Fruit fly (Drosophila melanogaster) whole organism, embryonic: ENCODE results near the gene CG8097.
A peak's percentile ranks its signal among the peaks of the same experiment; 100 is the strongest.

Experiments used
- Asciz ChIP-seq: fragments of 200-800 bp; sonication (Bioruptor generic); optimal IDR thresholded peaks from 2 replicates; lab custom pipeline; 2017; ENCODE audit warnings: missing biosample characterization, mild to moderate bottlenecking, missing genetic modification characterization, missing genetic modification reagents
- Bdp1 ChIP-seq: fragments of 200-800 bp; sonication (Bioruptor generic); optimal IDR thresholded peaks from 3 replicates; lab custom pipeline; 2016; ENCODE audit warnings: missing biosample characterization, missing genetic modification characterization
- CG10654 ChIP-seq: fragments of 200-800 bp; sonication (Bioruptor generic); optimal IDR thresholded peaks from 2 replicates; lab custom pipeline; 2016; ENCODE audit warnings: missing biosample characterization, missing genetic modification characterization
- CG11093 ChIP-seq: fragments of 200-800 bp; sonication (Bioruptor generic); IDR thresholded peaks from 3 replicates; pipeline ENCODE4 v1.3.6; 2022; ENCODE audit warnings: missing biosample characterization, missing genetic modification characterization
- CG11560 ChIP-seq: fragments of 200-800 bp; sonication (Bioruptor generic); IDR thresholded peaks from 3 replicates; pipeline ENCODE4 v1.3.6; 2022; ENCODE audit warnings: missing biosample characterization, missing genetic modification characterization
- CG14860 ChIP-seq: fragments of 200-800 bp; sonication (Bioruptor generic); IDR thresholded peaks from 3 replicates; pipeline ENCODE4 v1.3.6; 2022; ENCODE audit warnings: missing biosample characterization, missing genetic modification characterization; ENCODE audit not compliant: partially characterized antibody
- CG15011 ChIP-seq: fragments of 200-800 bp; sonication (Bioruptor generic); optimal IDR thresholded peaks from 3 replicates; lab custom pipeline; 2018; ENCODE audit warnings: missing biosample characterization, mild to moderate bottlenecking, missing genetic modification characterization
- CG16815 ChIP-seq: fragments of 200-800 bp; sonication (Bioruptor generic); optimal IDR thresholded peaks from 3 replicates; lab custom pipeline; 2017; ENCODE audit warnings: missing biosample characterization, mild to moderate bottlenecking, missing genetic modification characterization
- CG17612 ChIP-seq: fragments of 200-800 bp; sonication (Bioruptor generic); IDR thresholded peaks from 2 replicates; pipeline ENCODE4 v1.3.6; 2022; ENCODE audit warnings: missing biosample characterization, missing genetic modification characterization
- CG17829 ChIP-seq: fragments of 200-800 bp; optimal IDR thresholded peaks from 2 replicates; lab custom pipeline; 2019; ENCODE audit warnings: missing biosample characterization, mild to moderate bottlenecking, missing genetic modification characterization, moderate library complexity
- CG2116 ChIP-seq: fragments of 200-800 bp; sonication (Bioruptor generic); optimal IDR thresholded peaks from 3 replicates; lab custom pipeline; 2018; ENCODE audit warnings: missing biosample characterization, mild to moderate bottlenecking, missing genetic modification characterization
- CG2202 ChIP-seq: fragments of 200-800 bp; sonication (Bioruptor generic); optimal IDR thresholded peaks from 2 replicates; lab custom pipeline; 2018; ENCODE audit warnings: missing biosample characterization, mild to moderate bottlenecking, missing genetic modification characterization
- CG3065 ChIP-seq: fragments of 200-800 bp; sonication (Bioruptor generic); optimal IDR thresholded peaks from 2 replicates; lab custom pipeline; 2016; ENCODE audit warnings: missing biosample characterization, missing genetic modification characterization
- CG31224 ChIP-seq: fragments of 200-800 bp; sonication (Bioruptor generic); IDR thresholded peaks from 2 replicates; pipeline ENCODE4 v1.3.6; 2022; ENCODE audit warnings: missing biosample characterization, missing genetic modification characterization
- CG4617 ChIP-seq: fragments of 200-800 bp; sonication (Bioruptor generic); optimal IDR thresholded peaks from 3 replicates; lab custom pipeline; 2016; ENCODE audit warnings: missing biosample characterization, missing genetic modification characterization, borderline replicate concordance
- CG6272 ChIP-seq: fragments of 200-800 bp; sonication (Bioruptor generic); IDR thresholded peaks from 2 replicates; pipeline ENCODE4 v1.3.6; 2022; ENCODE audit warnings: missing biosample characterization, missing genetic modification characterization
- CG6765 ChIP-seq: fragments of 200-800 bp; sonication (Bioruptor generic); optimal IDR thresholded peaks from 3 replicates; lab custom pipeline; 2017; ENCODE audit warnings: missing biosample characterization, mild to moderate bottlenecking, missing genetic modification characterization
- CG6854 ChIP-seq: fragments of 200-800 bp; sonication (Bioruptor generic); optimal IDR thresholded peaks from 3 replicates; lab custom pipeline; 2017; ENCODE audit warnings: missing biosample characterization, mild to moderate bottlenecking, missing genetic modification characterization
- CG8290 ChIP-seq, 3 experiments: fragments of 200-800 bp; sonication (Bioruptor generic); optimal IDR thresholded peaks; 2 replicates each; lab custom pipeline; 2016 to 2019; ENCODE audit warnings: missing biosample characterization in 3 of 3, missing genetic modification characterization in 3 of 3, mild to moderate bottlenecking in 2 of 3, moderate library complexity in 1 of 3
- CkIIα-i1 ChIP-seq: fragments of 200-800 bp; sonication (Bioruptor generic); IDR thresholded peaks from 2 replicates; pipeline ENCODE4 v1.3.6; 2022; ENCODE audit warnings: missing biosample characterization, missing genetic modification characterization
- D ChIP-seq, 2 experiments: fragments of 200-800 bp in 1 of 2; fragments of >200 bp in 1 of 2; sonication (Bioruptor generic) in 1 of 2; optimal IDR thresholded peaks; 2 replicates in 1 of 2; 3 replicates in 1 of 2; lab custom pipeline; 2017; ENCODE audit warnings: mild to moderate bottlenecking in 1 of 2, missing biosample characterization in 1 of 2, missing genetic modification characterization in 1 of 2, missing genetic modification reagents in 1 of 2
- Doc3 ChIP-seq: fragments of 200-800 bp; sonication (Bioruptor generic); IDR thresholded peaks from 3 replicates; pipeline ENCODE4 v1.3.6; 2022; ENCODE audit warnings: missing biosample characterization, missing genetic modification characterization; ENCODE audit not compliant: partially characterized antibody
- Elba2 ChIP-seq: fragments of 200-800 bp; sonication (Bioruptor generic); optimal IDR thresholded peaks from 3 replicates; lab custom pipeline; 2016; ENCODE audit warnings: missing biosample characterization, missing genetic modification characterization
- Hsf ChIP-seq: fragments of 200-800 bp; sonication (Bioruptor generic); optimal IDR thresholded peaks from 3 replicates; lab custom pipeline; 2016; ENCODE audit warnings: missing biosample characterization, missing genetic modification characterization
- Myb ChIP-seq: fragments of 200-800 bp; sonication (Bioruptor generic); optimal IDR thresholded peaks from 2 replicates; lab custom pipeline; 2016; ENCODE audit warnings: missing biosample characterization, missing genetic modification characterization
- NFAT ChIP-seq: fragments of 200-800 bp; sonication (Bioruptor generic); IDR thresholded peaks from 2 replicates; pipeline ENCODE4 v1.3.6; 2022; ENCODE audit warnings: missing biosample characterization, missing genetic modification characterization
- PHDP ChIP-seq: fragments of 200-800 bp; sonication (Bioruptor generic); optimal IDR thresholded peaks from 3 replicates; lab custom pipeline; 2018; ENCODE audit warnings: missing biosample characterization, mild to moderate bottlenecking, missing genetic modification characterization, moderate library complexity
- Sox100B ChIP-seq: fragments of 200-800 bp; sonication (Bioruptor generic); optimal IDR thresholded peaks from 3 replicates; lab custom pipeline; 2018; ENCODE audit warnings: missing biosample characterization, mild to moderate bottlenecking, missing genetic modification characterization
- Sry-β ChIP-seq: fragments of 200-800 bp; sonication (Bioruptor generic); optimal IDR thresholded peaks from 2 replicates; lab custom pipeline; 2018; ENCODE audit warnings: missing biosample characterization, mild to moderate bottlenecking, missing genetic modification characterization, moderate library complexity
- Usf ChIP-seq: fragments of 200-800 bp; sonication (Bioruptor generic); optimal IDR thresholded peaks from 2 replicates; lab custom pipeline; 2017; ENCODE audit warnings: missing genotype, missing biosample characterization, missing genetic modification characterization
- crol ChIP-seq: fragments of 200-800 bp; sonication (Bioruptor generic); IDR thresholded peaks from 2 replicates; pipeline ENCODE4 v1.3.6; 2022; ENCODE audit warnings: missing biosample characterization, missing genetic modification characterization
- crp ChIP-seq, 2 experiments: fragments of 200-800 bp; sonication (Bioruptor generic); optimal IDR thresholded peaks; 2 replicates in 1 of 2; 3 replicates in 1 of 2; lab custom pipeline; 2017; ENCODE audit warnings: missing biosample characterization in 2 of 2, missing genetic modification characterization in 2 of 2, mild to moderate bottlenecking in 1 of 2, moderate library complexity in 1 of 2
- dati ChIP-seq: fragments of 200-800 bp; sonication (Bioruptor generic); IDR thresholded peaks from 2 replicates; pipeline ENCODE4 v1.3.6; 2022; ENCODE audit warnings: missing biosample characterization, missing genetic modification characterization
- emc ChIP-seq: fragments of 200-800 bp; sonication (Bioruptor generic); optimal IDR thresholded peaks from 2 replicates; lab custom pipeline; 2016; ENCODE audit warnings: missing biosample characterization, missing genetic modification characterization
- ems ChIP-seq: fragments of 200-800 bp; sonication (Bioruptor generic); optimal IDR thresholded peaks from 3 replicates; lab custom pipeline; 2016; ENCODE audit warnings: missing biosample characterization, missing genetic modification characterization
- knrl ChIP-seq: fragments of 200-800 bp; sonication (Bioruptor generic); IDR thresholded peaks from 3 replicates; pipeline ENCODE4 v1.3.6; 2022; ENCODE audit warnings: missing biosample characterization, missing genetic modification characterization; ENCODE audit not compliant: partially characterized antibody
- mld ChIP-seq: fragments of 200-800 bp; sonication (Bioruptor generic); IDR thresholded peaks from 3 replicates; pipeline ENCODE4 v1.3.6; 2022; ENCODE audit warnings: missing biosample characterization, missing genetic modification characterization; ENCODE audit not compliant: partially characterized antibody
- nerfin-2 ChIP-seq: fragments of 200-800 bp; sonication (Bioruptor generic); IDR thresholded peaks from 2 replicates; pipeline ENCODE4 v1.3.6; 2022; ENCODE audit warnings: missing biosample characterization, missing genetic modification characterization; ENCODE audit not compliant: partially characterized antibody
- prd ChIP-seq, 3 experiments: fragments of >200 bp in 2 of 3; fragments of 200-800 bp in 1 of 3; sonication (Bioruptor generic) in 1 of 3; optimal IDR thresholded peaks in 2 of 3; IDR thresholded peaks in 1 of 3; 2 replicates in 2 of 3; 3 replicates in 1 of 3; pipeline versions ENCODE4 v1.3.6 to Lab custom; 2017 to 2022; ENCODE audit warnings: missing biosample characterization in 1 of 3, missing genetic modification characterization in 1 of 3
- pros ChIP-seq: fragments of 200-800 bp; sonication (Bioruptor generic); optimal IDR thresholded peaks from 3 replicates; lab custom pipeline; 2019; ENCODE audit warnings: missing biosample characterization, mild to moderate bottlenecking, missing genetic modification characterization, moderate library complexity
- pum ChIP-seq: fragments of 200-800 bp; sonication (Bioruptor generic); optimal IDR thresholded peaks from 2 replicates; lab custom pipeline; 2016; ENCODE audit warnings: missing biosample characterization, missing genetic modification characterization
- run ChIP-seq: fragments of 200-800 bp; sonication (Bioruptor generic); optimal IDR thresholded peaks from 3 replicates; lab custom pipeline; 2018; ENCODE audit warnings: missing biosample characterization, mild to moderate bottlenecking, missing genetic modification characterization
- sima ChIP-seq: fragments of 200-800 bp; sonication (Bioruptor generic); optimal IDR thresholded peaks from 2 replicates; lab custom pipeline; 2016; ENCODE audit warnings: missing biosample characterization, missing genetic modification characterization
- so ChIP-seq: fragments of 200-800 bp; sonication (Bioruptor generic); IDR thresholded peaks from 3 replicates; pipeline ENCODE4 v1.3.6; 2022; ENCODE audit warnings: missing biosample characterization, missing genetic modification characterization
- sug ChIP-seq: fragments of 200-800 bp; optimal IDR thresholded peaks from 2 replicates; lab custom pipeline; 2019; ENCODE audit warnings: missing biosample characterization, mild to moderate bottlenecking, missing genetic modification characterization, moderate library complexity
- tin ChIP-seq: fragments of 200-800 bp; sonication (Bioruptor generic); optimal IDR thresholded peaks from 3 replicates; lab custom pipeline; 2016; ENCODE audit warnings: missing biosample characterization, missing genetic modification characterization
- toy ChIP-seq: fragments of 200-800 bp; sonication (Bioruptor generic); IDR thresholded peaks from 2 replicates; pipeline ENCODE4 v1.3.6; 2022; ENCODE audit warnings: missing biosample characterization, missing genetic modification characterization
- twi ChIP-seq: fragments of 200-800 bp; optimal IDR thresholded peaks from 2 replicates; lab custom pipeline; 2019; ENCODE audit warnings: missing biosample characterization, mild to moderate bottlenecking, missing genetic modification characterization, moderate library complexity
- vvl ChIP-seq: fragments of 200-800 bp; sonication (Bioruptor generic); IDR thresholded peaks from 2 replicates; pipeline ENCODE4 v1.3.6; 2022; ENCODE audit warnings: missing biosample characterization, missing genetic modification characterization

The CG8097 gene

DNA sequence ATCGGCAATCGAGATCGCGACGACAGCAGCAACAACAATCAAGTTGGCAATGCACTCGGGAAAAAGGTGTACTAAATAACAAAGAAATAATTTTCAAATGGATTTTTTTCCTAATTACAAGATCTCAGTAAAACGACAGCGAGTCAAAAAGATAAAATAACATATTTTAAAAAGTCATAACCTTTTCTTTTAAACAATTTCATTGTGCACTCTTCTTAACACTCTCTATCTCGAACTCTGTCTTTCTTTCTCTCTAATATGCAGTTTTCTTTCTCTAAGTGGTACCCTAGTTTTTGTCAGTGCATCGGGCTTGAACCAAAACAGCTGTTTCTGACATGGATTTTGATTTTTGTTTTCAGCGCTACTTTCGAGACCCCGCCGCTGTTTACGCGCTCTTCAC lies 33.9 kb upstream of the CG8097 start (continued):
- TF ChIP-seq CG14860 (no peak), Hsf (GFP tag; lab: Kevin White, UChicago) (peak; percentile 81), emc (GFP tag; lab: Kevin White, UChicago) (peak; percentile 67), CG17829 (peak; percentile 77), dati (GFP tag; lab: Robert Waterston, UW) (0 out of 2 replicates have a peak, but pooled peaks have one; percentile 6), ems (GFP tag; lab: Kevin White, UChicago) (peak; percentile 70), CG11560 (tag; lab: Robert Waterston, UW) (peak; percentile 46; the same call in 2 of the 3 replicates), Bdp1 (peak; percentile 13), toy (peak; percentile 23; the same call in 1 of the 2 replicates), CG4617 (no peak), knrl (GFP tag; lab: Robert Waterston, UW) (no peak), pros (GFP tag; lab: Kevin White, UChicago) (no peak), CG31224 (GFP tag; lab: Robert Waterston, UW) (peak; percentile 74), prd (optimal IDR thresholded peaks at IDR 0.05; lab: Kevin White, UChicago) (no peak), prd (GFP tag; IDR thresholded peaks at IDR 0.05; lab: Robert Waterston, UW) (peak; percentile 80), Usf (GFP tag; lab: Kevin White, UChicago) (peak; percentile 24), Sox100B (peak; percentile 81), tin (GFP tag; lab: Kevin White, UChicago) (peak; percentile 59), crol (GFP tag; lab: Robert Waterston, UW) (no peak), Elba2 (GFP tag; lab: Kevin White, UChicago) (no peak), nerfin-2 (GFP tag; lab: Robert Waterston, UW) (no peak), CG2116 (GFP tag; lab: Kevin White, UChicago) (peak; percentile 34), sima (GFP tag; lab: Kevin White, UChicago) (no peak), PHDP (peak; percentile 82), crp (GFP tag; optimal IDR thresholded peaks at IDR 0.05; lab: Kevin White, UChicago) (peak in 1 of 2 experiments; percentile 59), CG6854 (GFP tag; lab: Kevin White, UChicago) (peak; percentile 54), NFAT (GFP tag; lab: Robert Waterston, UW) (peak; percentile 29; the same call in 1 of the 2 replicates), run (peak; percentile 43), CG17612 (peak; percentile 33; the same call in 1 of the 2 replicates), Doc3 (GFP tag; lab: Robert Waterston, UW) (no peak), CG10654 (GFP tag; lab: Kevin White, UChicago) (peak; percentile 47), CG6765 (GFP tag; lab: Kevin White, UChicago) (peak; percentile 14), so (GFP tag; lab: Robert Waterston, UW) (peak; percentile 83; the same call in 2 of the 3 replicates), twi (tag; lab: Kevin White, UChicago) (peak; percentile 50), CG2202 (tag; lab: Kevin White, UChicago) (no peak), CG3065 (GFP tag; lab: Kevin White, UChicago) (no peak), Asciz (GFP tag; lab: Kevin White, UChicago) (peak; percentile 58), Sry-β (GFP tag; lab: Kevin White, UChicago) (no peak), sug (tag; lab: Kevin White, UChicago) (peak; percentile 67), mld (GFP tag; lab: Robert Waterston, UW) (no peak), CG8290 (GFP tag; optimal IDR thresholded peaks at IDR 0.05; lab: Kevin White, UChicago) (no peak), CG8290 (tag; optimal IDR thresholded peaks at IDR 0.05; lab: Kevin White, UChicago) (no peak), CG15011 (GFP tag; lab: Kevin White, UChicago) (peak; percentile 57), Myb (GFP tag; lab: Kevin White, UChicago) (peak; percentile 48), CG11093 (GFP tag; lab: Robert Waterston, UW) (peak; percentile 70; the same call in 2 of the 3 replicates), pum (GFP tag; lab: Kevin White, UChicago) (peak; percentile 63), D (optimal IDR thresholded peaks at IDR 0.05; lab: Kevin White, UChicago) (no peak), D (GFP tag; optimal IDR thresholded peaks at IDR 0.05; lab: Kevin White, UChicago) (peak; percentile 64), CG6272 (GFP tag; lab: Robert Waterston, UW) (peak; percentile 54), vvl (GFP tag; lab: Robert Waterston, UW) (peak; percentile 77), CG16815 (GFP tag; lab: Kevin White, UChicago) (peak; percentile 24), CkIIα-i1 (GFP tag; lab: Robert Waterston, UW) (no peak)
